Worm (Caenorhabditis elegans) whole organism, L4 larva: Measurements from ENCODE around the gene ncs-3.

Source experiments
- dve-1 ChIP-seq: sonication (generic microtip); optimal IDR thresholded peaks from 2 replicates; lab custom pipeline; 2017; ENCODE audit warnings: antibody characterized with exemption, mild to moderate bottlenecking, missing genetic modification characterization, missing compliant biosample characterization; ENCODE audit not compliant: insufficient read depth
- lin-13 ChIP-seq: fragments of 150-350 bp; optimal IDR thresholded peaks from 2 replicates; lab custom pipeline; 2014; ENCODE audit warnings: missing biosample characterization, missing genetic modification reagents, missing genetic modification characterization
- lsy-2 ChIP-seq, 2 experiments: fragments of 150-350 bp in 1 of 2; sonication (generic microtip) in 1 of 2; optimal IDR thresholded peaks; 2 replicates each; lab custom pipeline; 2014 to 2017; ENCODE audit warnings: missing biosample characterization in 2 of 2, missing genetic modification characterization in 2 of 2
- madf-5 ChIP-seq, 2 experiments: fragments of 200-800 bp; sonication (Bioruptor generic); IDR thresholded peaks; 2 replicates each; pipeline ENCODE4 v1.3.6; 2022; ENCODE audit warnings: missing compliant biosample characterization in 2 of 2, missing genetic modification characterization in 2 of 2
- nhr-10 ChIP-seq: fragments of 150-350 bp; optimal IDR thresholded peaks from 2 replicates; lab custom pipeline; 2014; ENCODE audit warnings: missing biosample characterization, missing genetic modification characterization
- pha-4 ChIP-seq, 2 experiments: fragments of 150-350 bp in 1 of 2; fragments of 200-800 bp in 1 of 2; sonication (Bioruptor generic) in 1 of 2; IDR thresholded peaks in 1 of 2; optimal IDR thresholded peaks in 1 of 2; 2 replicates each; pipeline versions ENCODE4 v1.3.6 to Lab custom; 2014 to 2022; ENCODE audit warnings: missing genetic modification characterization in 2 of 2, missing genetic modification reagents in 2 of 2, missing biosample characterization in 1 of 2, missing compliant biosample characterization in 1 of 2
- unc-62 ChIP-seq, 3 experiments: fragments of 150-350 bp in 1 of 3; sonication (generic microtip); optimal IDR thresholded peaks in 2 of 3; peaks in 1 of 3; 1 replicate in 1 of 3; 2 replicates in 2 of 3; lab custom pipeline; 2014 to 2017; ENCODE audit warnings: missing biosample characterization in 3 of 3, missing genetic modification characterization in 3 of 3, missing genetic modification reagents in 3 of 3, missing genotype in 1 of 3

ce11 chrX:1018586-1018985 lies 35.3 kb upstream of the ncs-3 start:
- TF ChIP-seq lsy-2 (tag; optimal IDR thresholded peaks at IDR 0.05; lab: Kevin White, UChicago) (peak in 1 of 2 experiments; percentile 6), nhr-10 (no peak), lin-13 (no peak), madf-5 (GFP tag; IDR thresholded peaks at IDR 0.05; lab: Robert Waterston, UW) (no peak), dve-1 (tag; lab: Kevin White, UChicago) (no peak), unc-62 (GFP tag; optimal IDR thresholded peaks at IDR 0.05 in 1 of 2; lab: Kevin White, UChicago) (no peak), unc-62 (tag; optimal IDR thresholded peaks at IDR 0.05; lab: Kevin White, UChicago) (no peak), pha-4 (GFP tag; IDR thresholded peaks at IDR 0.05; lab: Robert Waterston, UW) (no peak), pha-4 (tag; optimal IDR thresholded peaks at IDR 0.05; lab: Kevin White, UChicago) (no peak)
